Fruit fly (Drosophila melanogaster) whole organism, embryonic: ENCODE measurements around the gene Psn.

Experiments used
- Blimp-1 ChIP-seq: fragments of 200-800 bp; sonication (Bioruptor generic); optimal IDR thresholded peaks from 3 replicates; lab custom pipeline; 2018; ENCODE audit warnings: missing biosample characterization, missing genetic modification characterization, mild to moderate bottlenecking, moderate library complexity, missing genetic modification reagents
- Bteb2 ChIP-seq: fragments of 200-800 bp; sonication (Bioruptor generic); optimal IDR thresholded peaks from 2 replicates; lab custom pipeline; 2016; ENCODE audit warnings: missing biosample characterization, missing genetic modification characterization
- CG10543 ChIP-seq: fragments of 200-800 bp; sonication (Bioruptor generic); optimal IDR thresholded peaks from 3 replicates; lab custom pipeline; 2017; ENCODE audit warnings: missing biosample characterization, mild to moderate bottlenecking, missing genetic modification characterization, moderate library complexity
- CG11504 ChIP-seq: fragments of 200-800 bp; sonication (Bioruptor generic); optimal IDR thresholded peaks from 3 replicates; lab custom pipeline; 2019; ENCODE audit warnings: missing biosample characterization, mild to moderate bottlenecking, missing genetic modification characterization, moderate library complexity
- CG12155 ChIP-seq: fragments of 200-800 bp; sonication (Bioruptor generic); optimal IDR thresholded peaks from 3 replicates; lab custom pipeline; 2016; ENCODE audit warnings: missing biosample characterization, missing genetic modification characterization
- CG12769 ChIP-seq: fragments of 200-800 bp; sonication (Bioruptor generic); optimal IDR thresholded peaks from 2 replicates; lab custom pipeline; 2019; ENCODE audit warnings: missing biosample characterization, mild to moderate bottlenecking, missing genetic modification characterization, moderate library complexity
- CG12942 ChIP-seq: fragments of 200-800 bp; sonication (Bioruptor generic); optimal IDR thresholded peaks from 3 replicates; lab custom pipeline; 2016; ENCODE audit warnings: missing biosample characterization, missing genetic modification characterization
- CG13894 ChIP-seq: fragments of 200-800 bp; sonication (Bioruptor generic); optimal IDR thresholded peaks from 3 replicates; lab custom pipeline; 2018; ENCODE audit warnings: missing biosample characterization, mild to moderate bottlenecking, missing genetic modification characterization, moderate library complexity
- CG14050 ChIP-seq: fragments of 200-800 bp; sonication (Bioruptor generic); IDR thresholded peaks from 3 replicates; pipeline ENCODE4 v1.3.6; 2022; ENCODE audit warnings: missing biosample characterization, missing genetic modification characterization
- CG14441 ChIP-seq: fragments of 200-800 bp; sonication (Bioruptor generic); IDR thresholded peaks from 2 replicates; pipeline ENCODE4 v1.3.6; 2022; ENCODE audit warnings: missing biosample characterization, missing genetic modification characterization
- CG14965 ChIP-seq: fragments of 200-800 bp; sonication (Bioruptor generic); optimal IDR thresholded peaks from 2 replicates; lab custom pipeline; 2016; ENCODE audit warnings: missing biosample characterization, missing genetic modification characterization, borderline replicate concordance
- CG15601 ChIP-seq: fragments of 200-800 bp; sonication (Bioruptor generic); optimal IDR thresholded peaks from 3 replicates; lab custom pipeline; 2019; ENCODE audit warnings: missing biosample characterization, mild to moderate bottlenecking, missing genetic modification characterization, moderate library complexity
- CG17359 ChIP-seq: fragments of 200-800 bp; sonication (Bioruptor generic); optimal IDR thresholded peaks from 3 replicates; lab custom pipeline; 2018; ENCODE audit warnings: missing biosample characterization, mild to moderate bottlenecking, missing genetic modification characterization, moderate library complexity
- CG2199 ChIP-seq: fragments of 200-800 bp; sonication (Bioruptor generic); IDR thresholded peaks from 3 replicates; pipeline ENCODE4 v1.3.6; 2022; ENCODE audit warnings: missing biosample characterization, missing genetic modification characterization
- CG32767 ChIP-seq: fragments of 200-800 bp; sonication (Bioruptor generic); IDR thresholded peaks from 2 replicates; pipeline ENCODE4 v1.3.6; 2022; ENCODE audit warnings: missing biosample characterization, missing genetic modification characterization
- CG43689 ChIP-seq: fragments of 200-800 bp; sonication (Bioruptor generic); IDR thresholded peaks from 2 replicates; pipeline ENCODE4 v1.3.6; 2022; ENCODE audit warnings: missing biosample characterization, missing genetic modification characterization
- CG8359 ChIP-seq: fragments of 200-800 bp; sonication (Bioruptor generic); optimal IDR thresholded peaks from 2 replicates; lab custom pipeline; 2017; ENCODE audit warnings: missing biosample characterization, mild to moderate bottlenecking, missing genetic modification characterization, borderline replicate concordance
- CG8944 ChIP-seq: fragments of 200-800 bp; sonication (Bioruptor generic); optimal IDR thresholded peaks from 3 replicates; lab custom pipeline; 2016; ENCODE audit warnings: missing biosample characterization, missing genetic modification characterization
- CG9727 ChIP-seq: fragments of 200-800 bp; sonication (Bioruptor generic); optimal IDR thresholded peaks from 3 replicates; lab custom pipeline; 2017; ENCODE audit warnings: missing biosample characterization, mild to moderate bottlenecking, missing genetic modification characterization
- CHES-1-like ChIP-seq: fragments of 200-800 bp; sonication (Bioruptor generic); optimal IDR thresholded peaks from 2 replicates; lab custom pipeline; 2016; ENCODE audit warnings: missing biosample characterization, missing genetic modification characterization
- CTCF ChIP-seq: fragments of 200-800 bp; sonication (Bioruptor generic); optimal IDR thresholded peaks from 2 replicates; lab custom pipeline; 2017; ENCODE audit warnings: missing biosample characterization, mild to moderate bottlenecking, missing genetic modification characterization, moderate library complexity
- Deaf1 ChIP-seq: fragments of 200-800 bp; optimal IDR thresholded peaks from 3 replicates; lab custom pipeline; 2019; ENCODE audit warnings: missing biosample characterization, mild to moderate bottlenecking, missing genetic modification characterization, moderate library complexity
- Dref ChIP-seq: fragments of 200-800 bp; sonication (Bioruptor generic); IDR thresholded peaks from 2 replicates; pipeline ENCODE4 v1.3.6; 2022; ENCODE audit warnings: missing biosample characterization, missing genetic modification characterization
- HHEX ChIP-seq: fragments of 200-800 bp; sonication (Bioruptor generic); optimal IDR thresholded peaks from 3 replicates; lab custom pipeline; 2017; ENCODE audit warnings: missing biosample characterization, mild to moderate bottlenecking, missing genetic modification characterization, missing genetic modification reagents
- Myb ChIP-seq: fragments of 200-800 bp; sonication (Bioruptor generic); optimal IDR thresholded peaks from 2 replicates; lab custom pipeline; 2016; ENCODE audit warnings: missing biosample characterization, missing genetic modification characterization
- NC2α ChIP-seq: fragments of 200-800 bp; sonication (Bioruptor generic); optimal IDR thresholded peaks from 2 replicates; lab custom pipeline; 2016; ENCODE audit warnings: missing biosample characterization, missing genetic modification characterization
- Pdp1 ChIP-seq, 2 experiments: fragments of 200-800 bp; sonication (Bioruptor generic); optimal IDR thresholded peaks; 3 replicates each; lab custom pipeline; 2016; ENCODE audit warnings: missing biosample characterization in 2 of 2, missing genetic modification characterization in 2 of 2, mild to moderate bottlenecking in 1 of 2, moderate library complexity in 1 of 2
- Stat92E ChIP-seq, 3 experiments: fragments of >200 bp in 2 of 3; fragments of 200-800 bp in 1 of 3; sonication (Bioruptor generic) in 1 of 3; optimal IDR thresholded peaks; 2 replicates each; lab custom pipeline; 2017 to 2019; ENCODE audit warnings: missing biosample characterization in 3 of 3, missing genetic modification characterization in 3 of 3, mild to moderate bottlenecking in 1 of 3, moderate library complexity in 1 of 3
- aop ChIP-seq: fragments of 200-800 bp; sonication (Bioruptor generic); IDR thresholded peaks from 2 replicates; pipeline ENCODE4 v1.3.6; 2022; ENCODE audit warnings: missing biosample characterization, missing genetic modification characterization
- cad ChIP-seq: fragments of >200 bp; optimal IDR thresholded peaks from 2 replicates; lab custom pipeline; 2017; ENCODE audit warnings: missing biosample characterization, missing genetic modification characterization
- da ChIP-seq: fragments of 200-800 bp; sonication (Bioruptor generic); optimal IDR thresholded peaks from 2 replicates; lab custom pipeline; 2016; ENCODE audit warnings: missing biosample characterization, missing genetic modification characterization
- danr ChIP-seq: fragments of 200-800 bp; sonication (Bioruptor generic); IDR thresholded peaks from 2 replicates; pipeline ENCODE4 v1.3.6; 2022; ENCODE audit warnings: missing biosample characterization, missing genetic modification characterization
- dmrt99B ChIP-seq: fragments of 200-800 bp; sonication (Bioruptor generic); optimal IDR thresholded peaks from 2 replicates; lab custom pipeline; 2018; ENCODE audit warnings: missing biosample characterization, mild to moderate bottlenecking, missing genetic modification characterization, moderate library complexity
- exex ChIP-seq: fragments of 200-800 bp; sonication (Bioruptor generic); optimal IDR thresholded peaks from 4 replicates; lab custom pipeline; 2018; ENCODE audit warnings: missing biosample characterization, mild to moderate bottlenecking, missing genetic modification characterization, moderate library complexity
- lov ChIP-seq, 2 experiments: fragments of 200-800 bp in 1 of 2; fragments of >200 bp in 1 of 2; sonication (Bioruptor generic) in 1 of 2; IDR thresholded peaks in 1 of 2; optimal IDR thresholded peaks in 1 of 2; 2 replicates in 1 of 2; 3 replicates in 1 of 2; pipeline versions ENCODE4 v1.3.6 to Lab custom; 2017 to 2022; ENCODE audit warnings: missing biosample characterization in 1 of 2, missing genetic modification characterization in 1 of 2
- mam ChIP-seq: fragments of 200-800 bp; sonication (Bioruptor generic); optimal IDR thresholded peaks from 3 replicates; lab custom pipeline; 2016; ENCODE audit warnings: missing biosample characterization, missing genetic modification characterization
- oc ChIP-seq: fragments of 200-800 bp; sonication (Bioruptor generic); optimal IDR thresholded peaks from 2 replicates; lab custom pipeline; 2018; ENCODE audit warnings: missing biosample characterization, mild to moderate bottlenecking, missing genetic modification characterization, moderate library complexity
- ranshi ChIP-seq: fragments of 200-800 bp; sonication (Bioruptor generic); IDR thresholded peaks from 2 replicates; pipeline ENCODE4 v1.3.6; 2022; ENCODE audit warnings: missing biosample characterization, missing genetic modification characterization
- schlank ChIP-seq: fragments of 200-800 bp; sonication (Bioruptor generic); optimal IDR thresholded peaks from 2 replicates; lab custom pipeline; 2018; ENCODE audit warnings: missing biosample characterization, mild to moderate bottlenecking, missing genetic modification characterization
- shn ChIP-seq: fragments of 200-800 bp; sonication (Bioruptor generic); optimal IDR thresholded peaks from 3 replicates; lab custom pipeline; 2016; ENCODE audit warnings: missing biosample characterization, missing genetic modification characterization
- sna ChIP-seq: fragments of 200-800 bp; sonication (Bioruptor generic); IDR thresholded peaks from 2 replicates; pipeline ENCODE4 v1.3.6; 2022; ENCODE audit warnings: missing biosample characterization, missing genetic modification characterization; ENCODE audit not compliant: partially characterized antibody
- sqz ChIP-seq: fragments of 200-800 bp; sonication (Bioruptor generic); optimal IDR thresholded peaks from 3 replicates; lab custom pipeline; 2018; ENCODE audit warnings: missing biosample characterization, mild to moderate bottlenecking, missing genetic modification characterization
- tll ChIP-seq, 2 experiments: fragments of 200-800 bp in 1 of 2; fragments of >200 bp in 1 of 2; sonication (Bioruptor generic) in 1 of 2; optimal IDR thresholded peaks; 2 replicates each; lab custom pipeline; 2017 to 2019; ENCODE audit warnings: missing biosample characterization in 2 of 2, missing genetic modification characterization in 2 of 2, mild to moderate bottlenecking in 1 of 2, moderate library complexity in 1 of 2
- toy ChIP-seq: fragments of 200-800 bp; sonication (Bioruptor generic); IDR thresholded peaks from 2 replicates; pipeline ENCODE4 v1.3.6; 2022; ENCODE audit warnings: missing biosample characterization, missing genetic modification characterization
- unpg ChIP-seq: fragments of 200-800 bp; sonication (Bioruptor generic); optimal IDR thresholded peaks from 3 replicates; lab custom pipeline; 2018; ENCODE audit warnings: missing biosample characterization, mild to moderate bottlenecking, missing genetic modification characterization, moderate library complexity
- vfl ChIP-seq: fragments of 200-800 bp; sonication (Bioruptor generic); optimal IDR thresholded peaks from 2 replicates; lab custom pipeline; 2016; ENCODE audit warnings: missing biosample characterization, missing genetic modification characterization
- yki ChIP-seq: fragments of >200 bp; optimal IDR thresholded peaks from 3 replicates; lab custom pipeline; 2018

The Psn gene

DNA sequence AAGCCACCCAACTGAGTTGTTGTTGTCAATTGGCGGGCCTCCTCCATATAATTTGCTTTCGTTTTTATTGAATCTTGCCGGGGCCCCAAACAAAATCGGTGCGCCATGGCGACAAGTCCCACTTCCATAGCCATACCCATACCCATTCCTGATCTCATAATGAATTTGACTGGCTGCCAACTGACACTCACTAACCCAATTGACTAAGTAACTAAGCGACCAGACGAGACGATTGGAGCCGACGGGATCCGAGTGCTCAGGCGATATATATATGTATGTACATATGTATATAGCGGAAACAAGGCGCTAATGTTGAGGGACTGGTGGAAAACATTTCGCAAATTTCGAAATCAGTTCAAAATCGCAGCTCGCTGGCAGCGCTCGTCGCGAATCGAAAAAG lies 34.3 kb downstream of the Psn start, which contains the start of gene Tdh:
Gene Tdh (plus strand): TSS at position 346 of the 400 bp plus-strand sequence.
- peak; percentile 74 for TF ChIP-seq CG12769 (tag; lab: Kevin White, UChicago)
- TF ChIP-seq Pdp1 (GFP tag; optimal IDR thresholded peaks at IDR 0.05; lab: Kevin White, UChicago), result peak in 1 of 2 experiments; percentile 32
- TF ChIP-seq CG9727, result no peak
- TF ChIP-seq ranshi, result no peak
- TF ChIP-seq CG10543 (GFP tag; lab: Kevin White, UChicago), result peak; percentile 39
- TF ChIP-seq Deaf1, result peak; percentile 57
- TF ChIP-seq, all 482 proteins: peak for 4

DNA sequence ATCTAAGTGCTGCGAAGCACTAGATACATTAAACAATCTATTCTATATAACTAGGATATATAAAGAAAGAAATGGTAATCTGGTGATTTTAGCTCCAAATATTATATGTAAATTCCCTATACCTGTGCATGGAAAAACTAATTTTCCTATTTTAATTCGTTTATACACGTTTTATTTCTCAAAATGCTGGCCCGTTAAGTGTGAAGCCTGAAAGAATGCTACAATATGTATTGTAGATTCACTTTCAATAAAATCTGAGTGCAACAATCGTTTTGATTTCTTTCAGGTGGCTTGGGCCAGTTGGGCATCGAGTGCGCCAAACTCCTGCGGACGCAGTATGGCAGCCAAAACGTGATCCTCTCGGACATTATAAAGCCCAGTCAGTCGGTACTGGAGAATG lies 35.2 kb downstream of the Psn start:
- peak; percentile 72 for TF ChIP-seq CG15601 (tag; lab: Kevin White, UChicago)
- no peak for TF ChIP-seq HHEX (GFP tag; lab: Kevin White, UChicago)
- peak; percentile 51 for TF ChIP-seq Blimp-1 (GFP tag; lab: Kevin White, UChicago)
- TF ChIP-seq CG43689, result no peak
- TF ChIP-seq Dref (GFP tag; lab: Robert Waterston, UW), result no peak
- TF ChIP-seq CTCF (GFP tag; lab: Kevin White, UChicago), result peak; percentile 3
- 0 out of 3 replicates have a peak, but pooled peaks have one; percentile 53 for TF ChIP-seq CG2199 (GFP tag; lab: Robert Waterston, UW)
- TF ChIP-seq sqz, result no peak
- TF ChIP-seq CG8359 (GFP tag; lab: Kevin White, UChicago), result no peak
- TF ChIP-seq CG11504 (tag; lab: Kevin White, UChicago), result no peak
- no peak for TF ChIP-seq sna (GFP tag; lab: Robert Waterston, UW)
- TF ChIP-seq, all 482 proteins: peak for 4

DNA sequence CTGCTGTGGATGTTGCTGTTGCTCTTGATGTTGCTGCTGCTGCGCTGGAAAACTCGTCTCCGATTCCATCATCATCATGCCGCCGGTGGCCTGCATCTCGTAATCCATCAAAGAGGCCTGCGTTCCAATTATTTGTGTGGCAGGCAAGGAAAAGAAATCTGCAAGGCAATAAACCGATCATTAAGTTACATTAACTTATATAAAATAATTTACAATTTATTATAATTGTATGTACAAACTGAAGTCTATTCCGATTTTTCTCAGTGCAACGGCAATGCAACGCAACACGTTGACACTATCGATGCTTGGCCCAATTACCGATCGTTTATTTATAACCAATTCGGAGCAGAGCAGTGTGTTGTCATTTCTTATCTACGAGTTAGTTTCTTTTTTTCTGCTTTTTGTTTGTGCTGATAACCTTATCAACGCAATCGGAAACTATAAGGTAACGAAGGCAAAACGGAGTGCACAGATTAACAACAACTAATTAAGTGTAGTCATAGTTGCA lies 38.8 kb downstream of the Psn start:
- TF ChIP-seq Myb, result no peak
- peak; percentile 68 for TF ChIP-seq CG14441 (GFP tag; lab: Robert Waterston, UW)
- 0 out of 2 replicates have a peak, but pooled peaks have one; percentile 26 for TF ChIP-seq danr (GFP tag; lab: Robert Waterston, UW)
- TF ChIP-seq CG43689, result peak; percentile 37; the same call in 1 of the 2 replicates
- peak; percentile 14 for TF ChIP-seq oc (tag; lab: Kevin White, UChicago)
- peak; percentile 74 for TF ChIP-seq dmrt99B (tag; lab: Kevin White, UChicago)
- TF ChIP-seq toy (GFP tag; lab: Robert Waterston, UW), result no peak
- no peak for TF ChIP-seq vfl (GFP tag; lab: Kevin White, UChicago)
- no peak for TF ChIP-seq yki (lab: Kevin White, UChicago)
- no peak for TF ChIP-seq NC2α (GFP tag; lab: Kevin White, UChicago)
- TF ChIP-seq CG12942 (GFP tag; lab: Kevin White, UChicago), result peak; percentile 34
- no peak for TF ChIP-seq cad (GFP tag; lab: Kevin White, UChicago)
- no peak for TF ChIP-seq lov (optimal IDR thresholded peaks at IDR 0.05; lab: Kevin White, UChicago)
- TF ChIP-seq lov (GFP tag; IDR thresholded peaks at IDR 0.05; lab: Robert Waterston, UW), result no peak
- TF ChIP-seq CG32767, result no peak
- TF ChIP-seq exex (tag; lab: Kevin White, UChicago), result peak; percentile 89
- no peak for TF ChIP-seq shn
- no peak for TF ChIP-seq Stat92E (GFP tag; optimal IDR thresholded peaks at IDR 0.05; lab: Kevin White, UChicago)
- TF ChIP-seq unpg (GFP tag; lab: Kevin White, UChicago), result peak; percentile 65
- TF ChIP-seq Dref (GFP tag; lab: Robert Waterston, UW), result no peak
- no peak for TF ChIP-seq aop (GFP tag; lab: Robert Waterston, UW)
- no peak for TF ChIP-seq mam
- no peak for TF ChIP-seq Bteb2
- peak; percentile 58 for TF ChIP-seq CG14050 (GFP tag; lab: Robert Waterston, UW)
- no peak for TF ChIP-seq CG14965
- TF ChIP-seq CHES-1-like (GFP tag; lab: Kevin White, UChicago), result no peak
- no peak for TF ChIP-seq da (GFP tag; lab: Kevin White, UChicago)
- TF ChIP-seq CG8944 (GFP tag; lab: Kevin White, UChicago), result no peak
- no peak for TF ChIP-seq tll (GFP tag; optimal IDR thresholded peaks at IDR 0.05; lab: Kevin White, UChicago)
- no peak for TF ChIP-seq CG12155 (GFP tag; lab: Kevin White, UChicago)
- no peak for TF ChIP-seq schlank (tag; lab: Kevin White, UChicago)
- no peak for TF ChIP-seq CG13894 (tag; lab: Kevin White, UChicago)
- TF ChIP-seq CG17359 (tag; lab: Kevin White, UChicago), result peak; percentile 59
